Worm (Caenorhabditis elegans) whole organism, L3 larva: Measurements from ENCODE around the gene srh-36.

Source experiments
- R02D3.7 ChIP-seq: fragments of 150-350 bp; optimal IDR thresholded peaks from 2 replicates; lab custom pipeline; 2014; ENCODE audit warnings: missing biosample characterization, missing genetic modification characterization
- ZK546.5 ChIP-seq: sonication (generic microtip); optimal IDR thresholded peaks from 2 replicates; lab custom pipeline; 2017; ENCODE audit warnings: missing biosample characterization, missing genetic modification characterization
- aly-2 ChIP-seq: fragments of 150-350 bp; optimal IDR thresholded peaks from 2 replicates; lab custom pipeline; 2014; ENCODE audit warnings: missing biosample characterization, missing genetic modification characterization
- ama-1 ChIP-seq: fragments of 150-350 bp; optimal IDR thresholded peaks from 2 replicates; lab custom pipeline; 2018
- ceh-16 ChIP-seq: sonication (generic microtip); optimal IDR thresholded peaks from 2 replicates; lab custom pipeline; 2017; ENCODE audit warnings: missing biosample characterization, missing genetic modification characterization
- daf-12 ChIP-seq: fragments of 150-350 bp; optimal IDR thresholded peaks from 2 replicates; lab custom pipeline; 2014; ENCODE audit warnings: missing biosample characterization, missing genetic modification reagents, missing genetic modification characterization
- egl-27 ChIP-seq: sonication (generic microtip); optimal IDR thresholded peaks from 4 replicates; lab custom pipeline; 2017; ENCODE audit warnings: missing biosample characterization, missing genetic modification reagents, missing genetic modification characterization
- egl-5 ChIP-seq: fragments of 150-350 bp; optimal IDR thresholded peaks from 2 replicates; lab custom pipeline; 2017; ENCODE audit warnings: missing biosample characterization, missing genetic modification reagents, missing genetic modification characterization, inconsistent platforms
- elt-2 ChIP-seq: sonication (generic microtip); optimal IDR thresholded peaks from 2 replicates; lab custom pipeline; 2016; ENCODE audit warnings: missing genetic modification reagents, mild to moderate bottlenecking, missing genetic modification characterization, missing compliant biosample characterization
- eor-1 ChIP-seq, 2 experiments: fragments of 150-350 bp; optimal IDR thresholded peaks; 2 replicates each; lab custom pipeline; 2014 to 2018; ENCODE audit warnings: missing biosample characterization in 2 of 2, missing genetic modification characterization in 2 of 2
- fkh-10 ChIP-seq: sonication (generic microtip); optimal IDR thresholded peaks from 2 replicates; lab custom pipeline; 2017; ENCODE audit warnings: missing biosample characterization, missing genetic modification reagents, missing genetic modification characterization
- fkh-2 ChIP-seq: fragments of 150-350 bp; optimal IDR thresholded peaks from 2 replicates; lab custom pipeline; 2014; ENCODE audit warnings: missing biosample characterization, missing genetic modification reagents, missing genetic modification characterization
- hmg-11 ChIP-seq: sonication (generic microtip); optimal IDR thresholded peaks from 2 replicates; lab custom pipeline; 2016; ENCODE audit warnings: missing genetic modification characterization, missing compliant biosample characterization
- jun-1 ChIP-seq: fragments of 150-350 bp; optimal IDR thresholded peaks from 2 replicates; lab custom pipeline; 2014; ENCODE audit warnings: missing biosample characterization, missing genetic modification reagents, missing genetic modification characterization
- lin-39 ChIP-seq: fragments of 150-350 bp; optimal IDR thresholded peaks from 2 replicates; lab custom pipeline; 2018; ENCODE audit warnings: missing biosample characterization, missing genetic modification reagents, missing genetic modification characterization
- lsy-12 ChIP-seq: sonication (generic microtip); optimal IDR thresholded peaks from 2 replicates; lab custom pipeline; 2016; ENCODE audit warnings: mild to moderate bottlenecking, missing genetic modification characterization, missing compliant biosample characterization
- mdl-1 ChIP-seq: fragments of 150-350 bp; optimal IDR thresholded peaks from 2 replicates; lab custom pipeline; 2014; ENCODE audit warnings: missing biosample characterization, missing genetic modification characterization
- nfya-1 ChIP-seq: sonication (generic microtip); optimal IDR thresholded peaks from 2 replicates; lab custom pipeline; 2017; ENCODE audit warnings: missing genetic modification characterization, mild to moderate bottlenecking, missing compliant biosample characterization, antibody characterized with exemption, moderate library complexity; ENCODE audit not compliant: insufficient read depth
- nhr-11 ChIP-seq: fragments of 150-350 bp; optimal IDR thresholded peaks from 2 replicates; lab custom pipeline; 2014; ENCODE audit warnings: missing biosample characterization, missing genetic modification characterization
- nhr-12 ChIP-seq: fragments of 150-350 bp; optimal IDR thresholded peaks from 2 replicates; lab custom pipeline; 2014; ENCODE audit warnings: missing biosample characterization, missing genetic modification characterization
- nhr-23 ChIP-seq: fragments of 150-350 bp; optimal IDR thresholded peaks from 2 replicates; lab custom pipeline; 2014; ENCODE audit warnings: missing biosample characterization, missing genetic modification reagents, missing genetic modification characterization
- nhr-25 ChIP-seq: sonication (generic microtip); optimal IDR thresholded peaks from 2 replicates; lab custom pipeline; 2017; ENCODE audit warnings: missing biosample characterization, missing genetic modification characterization
- nhr-28 ChIP-seq: fragments of 150-350 bp; optimal IDR thresholded peaks from 2 replicates; lab custom pipeline; 2014; ENCODE audit warnings: missing biosample characterization, missing genetic modification characterization
- nhr-43 ChIP-seq: sonication (generic microtip); optimal IDR thresholded peaks from 2 replicates; lab custom pipeline; 2016; ENCODE audit warnings: mild to moderate bottlenecking, missing genetic modification characterization, missing compliant biosample characterization; ENCODE audit not compliant: poor library complexity, severe bottlenecking
- nhr-67 ChIP-seq: fragments of 150-350 bp; optimal IDR thresholded peaks from 2 replicates; lab custom pipeline; 2014; ENCODE audit warnings: missing biosample characterization, missing genetic modification characterization
- nhr-76 ChIP-seq: fragments of 150-350 bp; sonication (generic microtip); optimal IDR thresholded peaks from 5 replicates; lab custom pipeline; 2014; ENCODE audit warnings: missing biosample characterization, missing genetic modification characterization
- pqm-1 ChIP-seq: fragments of 150-350 bp; optimal IDR thresholded peaks from 2 replicates; lab custom pipeline; 2017; ENCODE audit warnings: missing biosample characterization, missing genetic modification characterization, inconsistent platforms
- skn-1 ChIP-seq: fragments of 150-350 bp; optimal IDR thresholded peaks from 2 replicates; lab custom pipeline; 2014; ENCODE audit warnings: missing biosample characterization, missing genetic modification characterization
- snpc-4 ChIP-seq: fragments of 150-350 bp; optimal IDR thresholded peaks from 2 replicates; lab custom pipeline; 2014; ENCODE audit warnings: missing biosample characterization, missing genetic modification characterization
- tbx-2 ChIP-seq: sonication (generic microtip); optimal IDR thresholded peaks from 2 replicates; lab custom pipeline; 2016; ENCODE audit warnings: mild to moderate bottlenecking, missing genetic modification characterization, missing compliant biosample characterization
- unc-39 ChIP-seq: sonication (generic microtip); optimal IDR thresholded peaks from 4 replicates; lab custom pipeline; 2017; ENCODE audit warnings: missing biosample characterization, missing genetic modification characterization
- unc-62 ChIP-seq: fragments of 150-350 bp; sonication (generic microtip); optimal IDR thresholded peaks from 4 replicates; lab custom pipeline; 2014; ENCODE audit warnings: missing biosample characterization, missing genetic modification reagents, missing genetic modification characterization
- ztf-11 ChIP-seq: fragments of 150-350 bp; optimal IDR thresholded peaks from 2 replicates; lab custom pipeline; 2014; ENCODE audit warnings: missing biosample characterization, missing genetic modification characterization
- ztf-4 ChIP-seq: fragments of 150-350 bp; optimal IDR thresholded peaks from 2 replicates; lab custom pipeline; 2014; ENCODE audit warnings: missing biosample characterization, missing genetic modification characterization

srh-36 gene

ce11 chrV:2861505-2861904 is 40.0 kb upstream of the srh-36 start, which contains the start of gene srh-270:
TSS of gene srh-270 (minus strand) at chrV:2861605.
- no peak for TF ChIP-seq daf-12 (tag; lab: Kevin White, UChicago)
- no peak for TF ChIP-seq eor-1 (tag; optimal IDR thresholded peaks at IDR 0.05; lab: Kevin White, UChicago)
- TF ChIP-seq mdl-1 = no peak
- TF ChIP-seq nhr-76 (tag; lab: Kevin White, UChicago) = no peak
- no peak for TF ChIP-seq hmg-11
- no peak for TF ChIP-seq jun-1
- TF ChIP-seq lin-39 (tag; lab: Kevin White, UChicago) = no peak
- no peak for TF ChIP-seq aly-2 (tag; lab: Kevin White, UChicago)
- TF ChIP-seq nhr-67 = no peak
- TF ChIP-seq lsy-12 = no peak
- no peak for TF ChIP-seq ztf-4
- no peak for TF ChIP-seq nfya-1 (tag; lab: Kevin White, UChicago)
- TF ChIP-seq skn-1 (tag; lab: Kevin White, UChicago) = no peak
- no peak for TF ChIP-seq nhr-23 (tag; lab: Kevin White, UChicago)
- no peak for TF ChIP-seq pqm-1 (tag; lab: Kevin White, UChicago)
- no peak for TF ChIP-seq nhr-11 (tag; lab: Kevin White, UChicago)

ce11 chrV:2859738-2860137 is 38.3 kb upstream of the srh-36 start, which contains the start of gene srj-54:
TSS of gene srj-54 (minus strand) at chrV:2859838.
- no peak for TF ChIP-seq hmg-11
- TF ChIP-seq nhr-67 = no peak
- no peak for TF ChIP-seq ama-1
- no peak for TF ChIP-seq fkh-10
- no peak for TF ChIP-seq ztf-11 (tag; lab: Kevin White, UChicago)
- TF ChIP-seq ztf-4 = no peak
- no peak for TF ChIP-seq nhr-12
- TF ChIP-seq nhr-43 (tag; lab: Kevin White, UChicago) = no peak
- TF ChIP-seq snpc-4 (tag; lab: Kevin White, UChicago) = no peak
- TF ChIP-seq fkh-2 (tag; lab: Kevin White, UChicago) = no peak
- TF ChIP-seq unc-39 = no peak
- no peak for TF ChIP-seq ZK546.5 (tag; lab: Kevin White, UChicago)
- no peak for TF ChIP-seq unc-62 (GFP tag; lab: Kevin White, UChicago)
- no peak for TF ChIP-seq aly-2 (tag; lab: Kevin White, UChicago)
- TF ChIP-seq lsy-12 = no peak
- TF ChIP-seq ceh-16 (tag; lab: Kevin White, UChicago) = no peak

ce11 chrV:2857842-2858241 is 36.4 kb upstream of the srh-36 start, which contains the start of gene srj-55:
TSS of gene srj-55 (minus strand) at chrV:2857942.
- no peak for TF ChIP-seq fkh-10
- TF ChIP-seq pqm-1 (tag; lab: Kevin White, UChicago) = no peak
- no peak for TF ChIP-seq ZK546.5 (tag; lab: Kevin White, UChicago)

DNA sequence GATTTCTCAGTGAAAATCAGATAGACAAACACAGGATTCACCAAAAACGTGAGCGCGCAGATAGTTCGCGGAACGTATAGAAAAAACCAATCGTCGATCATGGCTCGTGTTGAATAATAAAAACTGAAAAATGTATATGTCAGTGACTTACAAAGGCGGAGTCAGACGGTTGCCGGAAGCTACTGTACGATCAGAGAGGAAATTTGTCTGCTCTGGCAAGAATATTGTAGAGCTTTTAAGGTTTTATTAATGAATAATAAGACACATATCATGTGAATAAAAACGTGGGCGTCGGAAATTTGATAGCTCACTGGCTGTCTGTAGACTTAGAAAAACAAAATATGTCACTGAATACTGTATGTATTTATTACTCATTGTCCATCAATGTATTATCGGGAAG is 34.0 kb upstream of the srh-36 start, which contains the start of gene srj-57:
TSS of gene srj-57 (minus strand) at position 101 of the 400 bp plus-strand sequence.
- no peak for TF ChIP-seq ztf-4
- no peak for TF ChIP-seq egl-5 (tag; lab: Kevin White, UChicago)
- TF ChIP-seq egl-27 (tag; lab: Kevin White, UChicago) = no peak
- no peak for TF ChIP-seq ama-1
- no peak for TF ChIP-seq tbx-2
- no peak for TF ChIP-seq nhr-67
- no peak for TF ChIP-seq ztf-11 (tag; lab: Kevin White, UChicago)
- no peak for TF ChIP-seq fkh-2 (tag; lab: Kevin White, UChicago)
- no peak for TF ChIP-seq nhr-25 (tag; lab: Kevin White, UChicago)
- no peak for TF ChIP-seq lsy-12
- TF ChIP-seq nfya-1 (tag; lab: Kevin White, UChicago) = no peak
- no peak for TF ChIP-seq R02D3.7 (tag; lab: Kevin White, UChicago)
- TF ChIP-seq lin-39 (tag; lab: Kevin White, UChicago) = no peak
- no peak for TF ChIP-seq daf-12 (tag; lab: Kevin White, UChicago)
- TF ChIP-seq elt-2 (tag; lab: Kevin White, UChicago) = no peak
- TF ChIP-seq unc-39 = no peak
- no peak for TF ChIP-seq nhr-76 (tag; lab: Kevin White, UChicago)
- no peak for TF ChIP-seq nhr-28 (tag; lab: Kevin White, UChicago)
- no peak for TF ChIP-seq eor-1 (tag; optimal IDR thresholded peaks at IDR 0.05; lab: Kevin White, UChicago)

DNA sequence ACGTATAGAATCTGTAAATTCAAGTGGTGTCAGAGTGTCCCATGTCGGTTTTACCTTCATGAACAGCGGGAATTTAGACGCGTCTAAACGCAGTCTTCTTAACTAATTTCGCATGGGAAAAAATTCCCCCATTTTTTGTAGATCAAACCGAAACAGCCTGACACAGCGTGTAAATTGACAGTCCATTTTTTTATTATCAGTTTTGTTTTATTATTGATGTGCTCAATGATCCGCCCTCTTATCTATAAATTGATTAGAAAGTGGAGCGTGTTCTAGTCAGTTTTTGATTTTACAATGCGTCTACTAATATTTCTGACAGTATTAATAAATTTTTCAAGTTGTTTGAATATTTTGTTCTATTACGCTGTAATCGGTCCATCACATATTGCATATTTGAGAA is 27.6 kb upstream of the srh-36 start, which contains the start of gene ugt-53:
TSS of gene ugt-53 (plus strand) at position 273 of the 400 bp plus-strand sequence.
- no peak for TF ChIP-seq unc-62 (GFP tag; lab: Kevin White, UChicago)
- TF ChIP-seq elt-2 (tag; lab: Kevin White, UChicago) = peak; percentile 82
- peak; percentile 72 for TF ChIP-seq pqm-1 (tag; lab: Kevin White, UChicago)
- TF ChIP-seq lsy-12 = no peak
- TF ChIP-seq, all 47 proteins: peak for 2
